Worm (Caenorhabditis elegans): Measurements from ENCODE around the gene klc-1.

klc-1 gene

DNA sequence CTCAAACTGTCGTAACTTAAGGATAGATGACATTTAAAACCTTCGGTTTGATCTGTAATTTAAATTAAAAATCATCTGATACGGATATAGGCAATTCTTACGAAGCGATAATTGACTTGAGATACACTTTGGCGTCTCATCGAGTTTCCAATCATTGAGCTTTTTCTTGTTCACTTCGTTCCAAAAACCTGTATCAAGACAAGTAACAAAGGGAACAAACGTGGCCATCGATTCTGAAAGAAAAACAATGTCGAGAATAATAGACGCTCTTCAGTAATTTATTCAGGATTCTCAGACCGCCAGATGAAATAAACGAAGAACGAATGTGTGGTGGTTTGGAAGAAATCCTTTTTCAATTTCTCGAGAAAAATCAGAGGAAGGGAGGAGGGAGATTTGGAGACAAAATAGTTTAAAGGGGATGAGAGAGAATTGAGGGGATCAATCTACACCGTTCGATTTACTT is 2.7 kb upstream of the klc-1 start, which contains the start of gene atg-7 (continued):
- no peak for TF ChIP-seq sdz-12 (GFP tag; optimal IDR thresholded peaks at IDR 0.05)
- no peak for TF ChIP-seq nhr-25 (tag; optimal IDR thresholded peaks at IDR 0.05; ENCODE audit: borderline replicate concordance, insufficient read depth)
- no peak for TF ChIP-seq snpc-4 (tag; optimal IDR thresholded peaks at IDR 0.05)
- TF ChIP-seq Y5F2A.4 (GFP tag; optimal IDR thresholded peaks at IDR 0.05): no peak
- TF ChIP-seq daf-12 (tag; optimal IDR thresholded peaks at IDR 0.05): no peak
- no peak for TF ChIP-seq nhr-11 (tag; optimal IDR thresholded peaks at IDR 0.05)
- no peak for TF ChIP-seq lin-15B (tag; optimal IDR thresholded peaks at IDR 0.05)
- peak; percentile 61 for TF ChIP-seq dve-1 (tag; optimal IDR thresholded peaks at IDR 0.05; ENCODE audit: insufficient read depth)

DNA sequence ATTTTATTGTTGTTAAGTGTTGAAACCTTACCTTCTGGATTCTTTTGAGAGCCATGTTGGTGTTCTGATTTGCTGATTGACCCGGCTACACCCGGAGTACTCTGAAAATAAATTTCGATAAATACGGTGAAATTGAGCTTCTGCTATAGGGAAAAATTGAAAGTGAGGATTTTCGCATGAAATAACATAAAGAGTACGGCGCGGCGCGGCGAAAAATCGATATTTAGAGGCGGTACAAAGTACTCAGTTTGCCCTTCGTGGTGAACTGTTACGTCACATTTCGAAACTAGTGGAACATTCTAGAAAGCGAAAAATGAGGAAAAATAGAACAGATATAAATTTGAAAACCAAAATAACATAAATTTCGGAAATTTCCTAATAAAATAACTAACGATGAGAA is 1.4 kb upstream of the klc-1 start, which contains the start of gene let-70:
TSS of gene let-70 (minus strand) at position 101 of the 400 bp plus-strand sequence.
- TF ChIP-seq ceh-62 (tag; optimal IDR thresholded peaks at IDR 0.05): no peak
- 0 out of 2 replicates have a peak, but pooled peaks have one; percentile 20 for TF ChIP-seq arid-1 (GFP tag; conservative IDR thresholded peaks at IDR 0.05)
- TF ChIP-seq sdz-12 (GFP tag; optimal IDR thresholded peaks at IDR 0.05): no peak
- TF ChIP-seq pha-4 (GFP tag; IDR thresholded peaks at IDR 0.05): 0 out of 2 replicates have a peak, but pooled peaks have one; percentile 2
- no peak for TF ChIP-seq pha-4 (tag; optimal IDR thresholded peaks at IDR 0.05)
- TF ChIP-seq aha-1 (tag): peak; percentile 90
- no peak for TF ChIP-seq lim-7 (GFP tag; IDR thresholded peaks at IDR 0.05)
- TF ChIP-seq mdt-29 (GFP tag; IDR thresholded peaks at IDR 0.05): 0 out of 2 replicates have a peak, but pooled peaks have one; percentile 5
- TF ChIP-seq ceh-28 (tag; optimal IDR thresholded peaks at IDR 0.05): peak; percentile 18
- TF ChIP-seq mxl-2 (GFP tag; conservative IDR thresholded peaks at IDR 0.05): no peak
- peak; percentile 10 for TF ChIP-seq zip-2 (tag; optimal IDR thresholded peaks at IDR 0.05)
- TF ChIP-seq nhr-111 (GFP tag; optimal IDR thresholded peaks at IDR 0.05): no peak
- TF ChIP-seq ZK337.2 (GFP tag; IDR thresholded peaks at IDR 0.05): no peak
- TF ChIP-seq egl-43 (GFP tag; IDR thresholded peaks at IDR 0.05): 0 out of 2 replicates have a peak, but pooled peaks have one; percentile 30
- no peak for TF ChIP-seq spr-3 (GFP tag; optimal IDR thresholded peaks at IDR 0.05)

DNA sequence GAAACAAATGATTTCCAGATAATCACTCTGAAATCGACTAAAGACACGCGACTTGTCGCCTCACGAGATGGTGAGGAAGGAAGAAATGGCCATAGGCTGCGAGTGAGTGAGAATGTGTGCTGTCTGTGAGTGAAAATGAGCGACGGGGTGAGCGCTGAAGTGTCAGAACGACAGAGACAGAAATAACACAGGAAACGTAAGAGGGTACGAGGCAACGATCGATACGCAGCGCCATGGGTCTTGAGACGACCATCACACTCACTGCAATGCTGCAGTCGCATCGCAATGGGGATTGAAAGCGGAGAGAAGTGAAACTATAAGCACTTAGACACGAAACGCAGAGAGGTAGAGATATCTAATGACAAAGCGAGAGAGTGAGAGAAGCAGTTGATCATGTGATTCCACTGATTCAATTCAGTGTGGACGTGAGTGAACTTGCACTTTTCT is 723 bp upstream of the klc-1 start:
- TF ChIP-seq nhr-42 (GFP tag; IDR thresholded peaks at IDR 0.05): peak; percentile 89
- TF ChIP-seq nhr-25 (tag; optimal IDR thresholded peaks at IDR 0.05; ENCODE audit: borderline replicate concordance, insufficient read depth): peak; percentile 92
- peak; percentile 65 for TF ChIP-seq dpl-1 (GFP tag; optimal IDR thresholded peaks at IDR 0.05)
- peak; percentile 66 for TF ChIP-seq skn-1 (tag; optimal IDR thresholded peaks at IDR 0.05)
- peak; percentile 63 for TF ChIP-seq zfp-2 (tag; optimal IDR thresholded peaks at IDR 0.05)
- TF ChIP-seq R02D3.7 (tag; optimal IDR thresholded peaks at IDR 0.05): no peak
- TF ChIP-seq D1046.2 (GFP tag; IDR thresholded peaks at IDR 0.05): no peak
- TF ChIP-seq attf-4 (tag; optimal IDR thresholded peaks at IDR 0.05): no peak
- TF ChIP-seq Y75B8A.6 (GFP tag; IDR thresholded peaks at IDR 0.05): no peak
- peak; percentile 48 for TF ChIP-seq unc-39 (tag; optimal IDR thresholded peaks at IDR 0.05)
- peak; percentile 76 for TF ChIP-seq tra-1 (GFP tag; IDR thresholded peaks at IDR 0.05)
- TF ChIP-seq ZK546.5 (tag; optimal IDR thresholded peaks at IDR 0.05): no peak
- peak; percentile 82 for TF ChIP-seq ztf-7 (tag; optimal IDR thresholded peaks at IDR 0.05)
- no peak for TF ChIP-seq snpc-4 (tag; optimal IDR thresholded peaks at IDR 0.05)
- TF ChIP-seq F10B5.3 (tag; optimal IDR thresholded peaks at IDR 0.05): no peak
- no peak for TF ChIP-seq ceh-62 (tag; optimal IDR thresholded peaks at IDR 0.05)
- peak; percentile 82; the same call in 1 of the 2 replicates for TF ChIP-seq daf-19 (GFP tag; conservative IDR thresholded peaks at IDR 0.05)
- no peak for TF ChIP-seq F49E8.2 (tag; optimal IDR thresholded peaks at IDR 0.05; ENCODE audit: borderline replicate concordance)
- TF ChIP-seq unc-62 (GFP tag; optimal IDR thresholded peaks at IDR 0.05 in 1 of 2): peak; percentile 21 to 100
- no peak for TF ChIP-seq unc-62 (tag; optimal IDR thresholded peaks at IDR 0.05)
- 0 out of 2 replicates have a peak, but pooled peaks have one; percentile 26 for TF ChIP-seq php-3 (GFP tag; IDR thresholded peaks at IDR 0.05)
- peak; percentile 82 for TF ChIP-seq pha-4 (GFP tag; IDR thresholded peaks at IDR 0.05)
- no peak for TF ChIP-seq pha-4 (tag; optimal IDR thresholded peaks at IDR 0.05)
- peak; percentile 83 for TF ChIP-seq gei-8 (GFP tag; optimal IDR thresholded peaks at IDR 0.05)
- TF ChIP-seq ama-1 (optimal IDR thresholded peaks at IDR 0.05): peak; percentile 91
- TF ChIP-seq ceh-44 (GFP tag; IDR thresholded peaks at IDR 0.05): 0 out of 2 replicates have a peak, but pooled peaks have one; percentile 24
- TF ChIP-seq T20F7.1 (GFP tag; optimal IDR thresholded peaks at IDR 0.05): peak; percentile 81
- no peak for TF ChIP-seq ztf-11 (tag; optimal IDR thresholded peaks at IDR 0.05)
- no peak for TF ChIP-seq lin-15B (tag; optimal IDR thresholded peaks at IDR 0.05)
- no peak for TF ChIP-seq nhr-41 (GFP tag; IDR thresholded peaks at IDR 0.05)
- TF ChIP-seq mdt-29 (GFP tag; IDR thresholded peaks at IDR 0.05): peak; percentile 76; the same call in 1 of the 2 replicates
- TF ChIP-seq mdl-1 (tag; optimal IDR thresholded peaks at IDR 0.05): peak; percentile 40 to 92
- TF ChIP-seq sdz-12 (GFP tag; optimal IDR thresholded peaks at IDR 0.05): peak; percentile 67
